Worm (Caenorhabditis elegans) whole organism, L1 larva: ENCODE results near the gene F48F7.3.

Experiments
- aha-1 ChIP-seq: fragments of 150-350 bp; optimal IDR thresholded peaks from 2 replicates; lab custom pipeline; 2014; ENCODE audit warnings: missing biosample characterization, missing genetic modification characterization
- aly-2 ChIP-seq: fragments of 150-350 bp; optimal IDR thresholded peaks from 2 replicates; lab custom pipeline; 2014; ENCODE audit warnings: missing biosample characterization, missing genetic modification characterization
- ceh-82 ChIP-seq, 3 experiments: fragments of 150-350 bp in 1 of 3; sonication (generic microtip) in 2 of 3; optimal IDR thresholded peaks; 2 replicates each; lab custom pipeline; 2014 to 2017; ENCODE audit warnings: missing biosample characterization in 3 of 3, missing genetic modification characterization in 3 of 3
- elt-3 ChIP-seq, 6 experiments: fragments of 150-350 bp in 1 of 6; sonication (generic microtip); optimal IDR thresholded peaks; 2 replicates each; lab custom pipeline; 2017 to 2018; ENCODE audit warnings: missing biosample characterization in 6 of 6, missing genetic modification characterization in 6 of 6, inconsistent platforms in 1 of 6
- fkh-10 ChIP-seq: sonication (generic microtip); optimal IDR thresholded peaks from 2 replicates; lab custom pipeline; 2017; ENCODE audit warnings: missing biosample characterization, missing genetic modification reagents, missing genetic modification characterization
- lin-13 ChIP-seq: fragments of 150-350 bp; optimal IDR thresholded peaks from 2 replicates; lab custom pipeline; 2014; ENCODE audit warnings: missing biosample characterization, missing genetic modification reagents, missing genetic modification characterization
- lin-35 ChIP-seq, 2 experiments: fragments of 150-350 bp; optimal IDR thresholded peaks; 2 replicates each; lab custom pipeline; 2014; ENCODE audit warnings: missing biosample characterization in 2 of 2, missing genetic modification characterization in 2 of 2, missing genetic modification reagents in 2 of 2
- lir-3 ChIP-seq: sonication (generic microtip); optimal IDR thresholded peaks from 2 replicates; lab custom pipeline; 2016; ENCODE audit warnings: mild to moderate bottlenecking, missing genetic modification characterization, moderate library complexity, missing compliant biosample characterization; ENCODE audit not compliant: poor library complexity
- mab-9 ChIP-seq: fragments of 200-800 bp; sonication (Bioruptor generic); IDR thresholded peaks from 2 replicates; pipeline ENCODE4 v1.3.6; 2022; ENCODE audit warnings: missing genetic modification reagents, missing genetic modification characterization, missing compliant biosample characterization
- nhr-11 ChIP-seq: fragments of 150-350 bp; optimal IDR thresholded peaks from 2 replicates; lab custom pipeline; 2014; ENCODE audit warnings: missing biosample characterization, missing genetic modification characterization
- nhr-76 ChIP-seq: sonication (generic microtip); optimal IDR thresholded peaks from 2 replicates; lab custom pipeline; 2017; ENCODE audit warnings: missing biosample characterization, missing genetic modification characterization
- pag-3 ChIP-seq: sonication (generic microtip); optimal IDR thresholded peaks from 2 replicates; lab custom pipeline; 2017; ENCODE audit warnings: missing genetic modification characterization, mild to moderate bottlenecking, missing compliant biosample characterization, antibody characterized with exemption, borderline replicate concordance; ENCODE audit not compliant: insufficient read depth
- unc-62 ChIP-seq: fragments of 150-350 bp; optimal IDR thresholded peaks from 2 replicates; lab custom pipeline; 2014; ENCODE audit warnings: missing biosample characterization, missing genetic modification reagents, missing genetic modification characterization
- unc-98 ChIP-seq: fragments of 200-800 bp; sonication (Bioruptor generic); IDR thresholded peaks from 2 replicates; pipeline ENCODE4 v1.3.6; 2022; ENCODE audit warnings: missing genetic modification characterization, missing compliant biosample characterization

- TF ChIP-seq mab-9 (GFP tag; lab: Robert Waterston, UW) (no peak), unc-98 (GFP tag; lab: Robert Waterston, UW) (no peak), unc-62 (no peak), elt-3 (tag; optimal IDR thresholded peaks at IDR 0.05; lab: Kevin White, UChicago) (no peak), pag-3 (tag; lab: Kevin White, UChicago) (no peak), nhr-11 (tag; lab: Kevin White, UChicago) (no peak), fkh-10 (no peak), nhr-76 (tag; lab: Kevin White, UChicago) (no peak), lin-13 (no peak), aly-2 (tag; lab: Kevin White, UChicago) (no peak), lin-35 (GFP tag; optimal IDR thresholded peaks at IDR 0.05; lab: Kevin White, UChicago) (no peak), aha-1 (tag; lab: Kevin White, UChicago) (no peak), ceh-82 (tag; optimal IDR thresholded peaks at IDR 0.05; lab: Kevin White, UChicago) (no peak), lir-3 (tag; lab: Kevin White, UChicago) (no peak)
These were observed 23.0 kb downstream of the F48F7.3 start, which contains the start of gene irld-24 for ce11 chrX:13986307-13986706.
